Worm (Caenorhabditis elegans) whole organism, L1 larva: ENCODE measurements around the gene ceh-74.

Source experiments
- C16A3.4 ChIP-seq: fragments of 150-350 bp; optimal IDR thresholded peaks from 2 replicates; lab custom pipeline; 2014; ENCODE audit warnings: missing biosample characterization, missing genetic modification characterization
- C34B4.2 ChIP-seq: sonication (generic microtip); optimal IDR thresholded peaks from 2 replicates; lab custom pipeline; 2017; ENCODE audit warnings: mild to moderate bottlenecking, missing genetic modification characterization, missing compliant biosample characterization
- F16B12.6 ChIP-seq: fragments of 150-350 bp; optimal IDR thresholded peaks from 2 replicates; lab custom pipeline; 2014; ENCODE audit warnings: missing biosample characterization, missing genetic modification characterization
- Y116A8C.19 ChIP-seq: sonication (generic microtip); optimal IDR thresholded peaks from 2 replicates; lab custom pipeline; 2016; ENCODE audit warnings: missing compliant biosample characterization, missing genetic modification characterization, borderline replicate concordance
- aha-1 ChIP-seq: fragments of 150-350 bp; optimal IDR thresholded peaks from 2 replicates; lab custom pipeline; 2014; ENCODE audit warnings: missing biosample characterization, missing genetic modification characterization
- blmp-1 ChIP-seq: fragments of 150-350 bp; optimal IDR thresholded peaks from 2 replicates; lab custom pipeline; 2014; ENCODE audit warnings: missing biosample characterization, missing genetic modification characterization
- ceh-88 ChIP-seq: fragments of 200-800 bp; sonication (Bioruptor generic); IDR thresholded peaks from 2 replicates; pipeline ENCODE4 v1.3.6; 2022; ENCODE audit warnings: missing genetic modification characterization, missing compliant biosample characterization
- ceh-90 ChIP-seq: sonication (generic microtip); optimal IDR thresholded peaks from 2 replicates; lab custom pipeline; 2016; ENCODE audit warnings: missing genetic modification characterization, missing compliant biosample characterization
- ces-1 ChIP-seq: fragments of 150-350 bp; optimal IDR thresholded peaks from 2 replicates; lab custom pipeline; 2014; ENCODE audit warnings: missing biosample characterization, missing genetic modification reagents, missing genetic modification characterization
- dpl-1 ChIP-seq, 3 experiments: fragments of 150-350 bp in 2 of 3; sonication (generic microtip) in 1 of 3; optimal IDR thresholded peaks; 2 replicates each; lab custom pipeline; 2014 to 2017; ENCODE audit warnings: missing biosample characterization in 3 of 3, missing genetic modification characterization in 3 of 3, missing genetic modification reagents in 3 of 3
- dsc-1 ChIP-seq: sonication (generic microtip); optimal IDR thresholded peaks from 2 replicates; lab custom pipeline; 2016; ENCODE audit warnings: mild to moderate bottlenecking, missing genetic modification characterization, missing compliant biosample characterization
- efl-1 ChIP-seq, 4 experiments: fragments of 150-350 bp; optimal IDR thresholded peaks in 3 of 4; peaks in 1 of 4; 1 replicate in 1 of 4; 2 replicates in 3 of 4; lab custom pipeline; 2014; ENCODE audit warnings: missing biosample characterization in 2 of 4, missing genetic modification characterization in 2 of 4, missing genetic modification reagents in 2 of 4
- egl-13 ChIP-seq: sonication (generic microtip); optimal IDR thresholded peaks from 2 replicates; lab custom pipeline; 2016; ENCODE audit warnings: missing genotype, missing genetic modification reagents, missing genetic modification characterization, missing compliant biosample characterization
- egl-27 ChIP-seq, 2 experiments: fragments of 150-350 bp in 1 of 2; sonication (generic microtip); optimal IDR thresholded peaks; 3 replicates each; lab custom pipeline; 2017 to 2018; ENCODE audit warnings: missing biosample characterization in 2 of 2, missing genetic modification characterization in 2 of 2, missing genetic modification reagents in 2 of 2
- elt-3 ChIP-seq, 6 experiments: fragments of 150-350 bp in 1 of 6; sonication (generic microtip); optimal IDR thresholded peaks; 2 replicates each; lab custom pipeline; 2017 to 2018; ENCODE audit warnings: missing biosample characterization in 6 of 6, missing genetic modification characterization in 6 of 6, inconsistent platforms in 1 of 6
- fkh-10 ChIP-seq: sonication (generic microtip); optimal IDR thresholded peaks from 2 replicates; lab custom pipeline; 2017; ENCODE audit warnings: missing biosample characterization, missing genetic modification reagents, missing genetic modification characterization
- fkh-4 ChIP-seq: sonication (generic microtip); optimal IDR thresholded peaks from 2 replicates; lab custom pipeline; 2016; ENCODE audit warnings: missing compliant biosample characterization, missing genetic modification characterization, borderline replicate concordance
- hlh-4 ChIP-seq: sonication (generic microtip); optimal IDR thresholded peaks from 2 replicates; lab custom pipeline; 2016; ENCODE audit warnings: mild to moderate bottlenecking, missing genetic modification characterization, missing compliant biosample characterization
- hpl-2 ChIP-seq: fragments of 150-350 bp; optimal IDR thresholded peaks from 2 replicates; lab custom pipeline; 2014; ENCODE audit warnings: missing biosample characterization, missing genetic modification reagents, missing genetic modification characterization
- irx-1 ChIP-seq: sonication (generic microtip); optimal IDR thresholded peaks from 2 replicates; lab custom pipeline; 2016; ENCODE audit warnings: missing genetic modification characterization, missing compliant biosample characterization
- isw-1 ChIP-seq: fragments of 200-800 bp; sonication (Bioruptor generic); IDR thresholded peaks from 2 replicates; pipeline ENCODE4 v1.3.6; 2022; ENCODE audit warnings: missing genetic modification characterization, missing compliant biosample characterization
- jun-1 ChIP-seq: fragments of 150-350 bp; optimal IDR thresholded peaks from 2 replicates; lab custom pipeline; 2014; ENCODE audit warnings: missing biosample characterization, missing genetic modification reagents, missing genetic modification characterization
- lin-13 ChIP-seq: fragments of 150-350 bp; optimal IDR thresholded peaks from 2 replicates; lab custom pipeline; 2014; ENCODE audit warnings: missing biosample characterization, missing genetic modification reagents, missing genetic modification characterization
- lin-14 ChIP-seq: fragments of 200-800 bp; sonication (Bioruptor generic); optimal IDR thresholded peaks from 2 replicates; lab custom pipeline; 2018; ENCODE audit warnings: mild to moderate bottlenecking, missing genetic modification characterization, moderate library complexity, missing compliant biosample characterization
- lin-15B ChIP-seq: fragments of 150-350 bp; sonication (generic microtip); optimal IDR thresholded peaks from 3 replicates; lab custom pipeline; 2014; ENCODE audit warnings: missing biosample characterization, missing genetic modification characterization
- lir-3 ChIP-seq: sonication (generic microtip); optimal IDR thresholded peaks from 2 replicates; lab custom pipeline; 2016; ENCODE audit warnings: mild to moderate bottlenecking, missing genetic modification characterization, moderate library complexity, missing compliant biosample characterization; ENCODE audit not compliant: poor library complexity
- mef-2 ChIP-seq: fragments of 150-350 bp; optimal IDR thresholded peaks from 2 replicates; lab custom pipeline; 2014; ENCODE audit warnings: missing biosample characterization, missing genetic modification characterization
- nhr-237 ChIP-seq: fragments of 150-350 bp; optimal IDR thresholded peaks from 2 replicates; lab custom pipeline; 2014; ENCODE audit warnings: missing biosample characterization, missing genetic modification characterization
- nhr-47 ChIP-seq: sonication (generic microtip); optimal IDR thresholded peaks from 2 replicates; lab custom pipeline; 2016; ENCODE audit warnings: mild to moderate bottlenecking, missing genetic modification characterization, moderate library complexity, missing compliant biosample characterization
- nhr-77 ChIP-seq: fragments of 150-350 bp; optimal IDR thresholded peaks from 2 replicates; lab custom pipeline; 2014; ENCODE audit warnings: missing biosample characterization, missing genetic modification characterization
- nhr-84 ChIP-seq: sonication (generic microtip); optimal IDR thresholded peaks from 2 replicates; lab custom pipeline; 2017; ENCODE audit warnings: missing biosample characterization, missing genetic modification characterization
- nhr-85 ChIP-seq: sonication (generic microtip); peaks from one replicate; lab custom pipeline; 2016; ENCODE audit warnings: missing genetic modification characterization, inconsistent platforms, missing compliant biosample characterization
- pag-3 ChIP-seq: sonication (generic microtip); optimal IDR thresholded peaks from 2 replicates; lab custom pipeline; 2017; ENCODE audit warnings: missing genetic modification characterization, mild to moderate bottlenecking, missing compliant biosample characterization, antibody characterized with exemption, borderline replicate concordance; ENCODE audit not compliant: insufficient read depth
- pax-3 ChIP-seq: fragments of 200-800 bp; sonication (Bioruptor generic); optimal IDR thresholded peaks from 2 replicates; lab custom pipeline; 2018; ENCODE audit warnings: mild to moderate bottlenecking, missing genetic modification characterization, moderate library complexity, missing compliant biosample characterization
- pqm-1 ChIP-seq: sonication (generic microtip); optimal IDR thresholded peaks from 3 replicates; lab custom pipeline; 2017; ENCODE audit warnings: missing biosample characterization, missing genetic modification characterization
- rnt-1 ChIP-seq: sonication (generic microtip); optimal IDR thresholded peaks from 2 replicates; lab custom pipeline; 2016; ENCODE audit warnings: mild to moderate bottlenecking, missing genetic modification characterization, moderate library complexity, missing compliant biosample characterization
- snpc-4 ChIP-seq: fragments of 150-350 bp; optimal IDR thresholded peaks from 2 replicates; lab custom pipeline; 2014; ENCODE audit warnings: missing biosample characterization, missing genetic modification characterization
- snu-23 ChIP-seq: sonication (generic microtip); optimal IDR thresholded peaks from 2 replicates; lab custom pipeline; 2016; ENCODE audit warnings: missing genetic modification characterization, missing compliant biosample characterization
- sox-4 ChIP-seq: sonication (generic microtip); optimal IDR thresholded peaks from 2 replicates; lab custom pipeline; 2016; ENCODE audit warnings: missing genetic modification characterization, missing compliant biosample characterization
- sptf-1 ChIP-seq: fragments of 150-350 bp; optimal IDR thresholded peaks from 2 replicates; lab custom pipeline; 2014; ENCODE audit warnings: missing biosample characterization, missing genetic modification characterization
- swsn-7 ChIP-seq: sonication (generic microtip); optimal IDR thresholded peaks from 2 replicates; lab custom pipeline; 2016; ENCODE audit warnings: missing genetic modification characterization, missing compliant biosample characterization
- tbx-2 ChIP-seq: sonication (generic microtip); optimal IDR thresholded peaks from 2 replicates; lab custom pipeline; 2016; ENCODE audit warnings: missing genetic modification characterization, missing compliant biosample characterization
- tlp-1 ChIP-seq: fragments of 150-350 bp; optimal IDR thresholded peaks from 2 replicates; lab custom pipeline; 2014; ENCODE audit warnings: missing biosample characterization, missing genetic modification characterization
- unc-30 ChIP-seq: sonication (generic microtip); optimal IDR thresholded peaks from 2 replicates; lab custom pipeline; 2017; ENCODE audit warnings: missing biosample characterization, missing genetic modification characterization
- vab-15 ChIP-seq: sonication (generic microtip); optimal IDR thresholded peaks from 2 replicates; lab custom pipeline; 2017; ENCODE audit warnings: missing genotype, mild to moderate bottlenecking, missing genetic modification characterization, missing compliant biosample characterization
- xbp-1 ChIP-seq: sonication (generic microtip); optimal IDR thresholded peaks from 2 replicates; lab custom pipeline; 2016; ENCODE audit warnings: missing genetic modification characterization, missing compliant biosample characterization
- zag-1 ChIP-seq: fragments of 150-350 bp; optimal IDR thresholded peaks from 2 replicates; lab custom pipeline; 2014; ENCODE audit warnings: missing biosample characterization, missing genetic modification characterization
- zip-4 ChIP-seq: fragments of 200-800 bp; sonication (Bioruptor generic); optimal IDR thresholded peaks from 2 replicates; lab custom pipeline; 2018; ENCODE audit warnings: mild to moderate bottlenecking, missing genetic modification characterization, moderate library complexity, missing compliant biosample characterization
- ztf-11 ChIP-seq, 2 experiments: sonication (generic microtip); optimal IDR thresholded peaks; 2 replicates each; lab custom pipeline; 2016 to 2017; ENCODE audit warnings: missing genetic modification characterization in 2 of 2, missing biosample characterization in 1 of 2, missing compliant biosample characterization in 1 of 2

The ceh-74 gene

ce11 chrV:14139252-14140100 is 38.4 kb upstream of the ceh-74 start (continued):
- no peak for TF ChIP-seq Y116A8C.19 (tag; lab: Kevin White, UChicago)
- no peak for TF ChIP-seq pag-3 (tag; lab: Kevin White, UChicago)
- TF ChIP-seq rnt-1 (tag; lab: Kevin White, UChicago): peak; percentile 21
- no peak for TF ChIP-seq unc-30 (tag; lab: Kevin White, UChicago)
- TF ChIP-seq pax-3: no peak
- no peak for TF ChIP-seq fkh-4 (tag; lab: Kevin White, UChicago)
- TF ChIP-seq sox-4: no peak
- TF ChIP-seq xbp-1 (tag; lab: Kevin White, UChicago): no peak
- no peak for TF ChIP-seq nhr-47 (tag; lab: Kevin White, UChicago)
- peak; percentile 27 for TF ChIP-seq snu-23 (GFP tag; lab: Kevin White, UChicago)
- no peak for TF ChIP-seq isw-1 (GFP tag; lab: Robert Waterston, UW)
- TF ChIP-seq egl-27 (tag; optimal IDR thresholded peaks at IDR 0.05; lab: Kevin White, UChicago): no peak
- TF ChIP-seq dpl-1 (GFP tag; optimal IDR thresholded peaks at IDR 0.05; lab: Kevin White, UChicago): no peak
- TF ChIP-seq tbx-2 (tag; lab: Kevin White, UChicago): no peak
- no peak for TF ChIP-seq nhr-84 (tag; lab: Kevin White, UChicago)
- no peak for TF ChIP-seq hpl-2 (GFP tag; lab: Kevin White, UChicago)
- no peak for TF ChIP-seq aha-1
- no peak for TF ChIP-seq lin-13 (GFP tag; lab: Kevin White, UChicago)
- no peak for TF ChIP-seq nhr-237 (tag; lab: Kevin White, UChicago)
- no peak for TF ChIP-seq lir-3 (tag; lab: Kevin White, UChicago)
- TF ChIP-seq egl-13 (tag; lab: Kevin White, UChicago): no peak
- no peak for TF ChIP-seq vab-15
- TF ChIP-seq jun-1 (tag; lab: Kevin White, UChicago): no peak
- TF ChIP-seq snpc-4 (tag; lab: Kevin White, UChicago): no peak
- TF ChIP-seq ceh-88 (GFP tag; lab: Robert Waterston, UW): no peak
- no peak for TF ChIP-seq mef-2
- TF ChIP-seq blmp-1 (tag; lab: Kevin White, UChicago): peak; percentile 68
- TF ChIP-seq tlp-1 (tag; lab: Kevin White, UChicago): no peak
- TF ChIP-seq dsc-1 (tag; lab: Kevin White, UChicago): no peak
- TF ChIP-seq pqm-1: no peak
- TF ChIP-seq nhr-85 (tag; lab: Kevin White, UChicago): peak; percentile 62
- no peak for TF ChIP-seq C16A3.4 (tag; lab: Kevin White, UChicago)
- TF ChIP-seq ces-1: no peak
- TF ChIP-seq C34B4.2 (tag; lab: Kevin White, UChicago): no peak
- no peak for TF ChIP-seq F16B12.6 (tag; lab: Kevin White, UChicago)
- TF ChIP-seq ceh-90 (tag; lab: Kevin White, UChicago): no peak
- TF ChIP-seq hlh-4 (tag; lab: Kevin White, UChicago): no peak
- no peak for TF ChIP-seq swsn-7
- TF ChIP-seq sptf-1: no peak
- TF ChIP-seq lin-15B (tag; lab: Kevin White, UChicago): no peak
- peak in 1 of 6 experiments; percentile 13 for TF ChIP-seq elt-3 (tag; optimal IDR thresholded peaks at IDR 0.05; lab: Kevin White, UChicago)

ce11 chrV:14140733-14141132 is 37.1 kb upstream of the ceh-74 start:
- peak; percentile 89 for TF ChIP-seq fkh-10 (GFP tag; lab: Kevin White, UChicago)
- peak; percentile 10 for TF ChIP-seq nhr-47 (tag; lab: Kevin White, UChicago)
- TF ChIP-seq nhr-77 (tag; lab: Kevin White, UChicago): no peak
- no peak for TF ChIP-seq zip-4
- no peak for TF ChIP-seq C34B4.2 (tag; lab: Kevin White, UChicago)
- TF ChIP-seq efl-1 (optimal IDR thresholded peaks at IDR 0.05; lab: Kevin White, UChicago): no peak
- TF ChIP-seq efl-1 (GFP tag; optimal IDR thresholded peaks at IDR 0.05 in 1 of 2; lab: Kevin White, UChicago): peak in 1 of 2 experiments; percentile 70
- TF ChIP-seq irx-1 (tag; lab: Kevin White, UChicago): no peak
- TF ChIP-seq zag-1: no peak
- TF ChIP-seq ztf-11 (tag; optimal IDR thresholded peaks at IDR 0.05; lab: Kevin White, UChicago): no peak
- TF ChIP-seq ces-1: peak; percentile 95
- TF ChIP-seq lin-14 (GFP tag; lab: Kevin White, UChicago): peak; percentile 68
- TF ChIP-seq C16A3.4 (tag; lab: Kevin White, UChicago): no peak
- TF ChIP-seq, all 84 proteins: peak for 5
